Worm (Caenorhabditis elegans) whole organism, mixed stage, embryonic: Measurements from ENCODE around the gene mtx-2.

Source experiments
- ces-1 ChIP-seq: fragments of 150-350 bp; optimal IDR thresholded peaks from 2 replicates; lab custom pipeline; 2014; ENCODE audit warnings: missing biosample characterization, missing genetic modification reagents, missing genetic modification characterization
- mab-5 ChIP-seq: fragments of 150-350 bp; optimal IDR thresholded peaks from 2 replicates; lab custom pipeline; 2014; ENCODE audit warnings: missing biosample characterization, missing genetic modification characterization

DNA sequence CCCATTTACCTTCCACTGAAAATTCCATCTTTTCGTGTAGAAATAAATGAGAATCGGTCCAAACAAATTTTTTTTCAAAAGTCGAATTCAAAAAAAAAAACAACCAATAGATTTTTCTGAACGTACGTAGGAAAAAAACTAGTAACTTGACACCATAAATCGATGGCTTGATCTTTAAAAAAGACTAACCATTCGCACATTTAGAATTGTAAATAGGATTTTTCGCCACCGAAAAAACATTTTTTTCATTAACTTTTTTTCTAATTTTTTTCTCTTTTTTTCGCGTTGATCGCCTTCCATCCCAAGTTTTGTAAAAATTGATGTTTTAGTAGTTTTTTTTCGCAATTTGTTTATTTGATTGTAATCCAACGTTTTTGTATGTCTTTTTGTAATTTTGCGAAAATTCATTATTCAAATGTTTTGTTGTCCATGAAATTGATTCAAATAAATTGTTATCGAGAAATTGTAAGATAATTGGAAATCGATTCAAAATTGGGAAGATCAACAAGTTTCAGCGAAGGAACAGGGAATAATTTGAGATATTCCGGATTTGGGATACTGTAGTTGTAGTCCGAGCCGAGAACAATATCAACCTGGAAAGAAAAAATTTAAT lies 25.7 kb downstream of the mtx-2 start:
- TF ChIP-seq ces-1 (GFP tag; lab: Kevin White, UChicago): peak; percentile 33
- no peak for TF ChIP-seq mab-5 (tag; lab: Kevin White, UChicago)
